Worm (Caenorhabditis elegans) whole organism, L4/young adult: ENCODE results near the gene Y76B12C.4.

Experiments
- dao-5 ChIP-seq: sonication (generic microtip); optimal IDR thresholded peaks from 2 replicates; lab custom pipeline; 2016; ENCODE audit warnings: missing genotype, missing genetic modification characterization, moderate library complexity, missing compliant biosample characterization
- him-1 ChIP-seq: sonication (generic microtip); optimal IDR thresholded peaks from 2 replicates; lab custom pipeline; 2016; ENCODE audit warnings: missing genotype, missing genetic modification reagents, missing genetic modification characterization, missing compliant biosample characterization

- TF ChIP-seq him-1 (tag; lab: Kevin White, UChicago) (no peak), dao-5 (no peak)
These were observed 1.2 kb upstream of the Y76B12C.4 start, which contains the start of gene Y76B12C.3 for ce11 chrIV:1973372-1973771.
